Worm (Caenorhabditis elegans) whole organism, early embryonic: ENCODE measurements around the gene idpc-1.

Source experiments
- ceh-36 ChIP-seq: sonication (generic microtip); optimal IDR thresholded peaks from 2 replicates; lab custom pipeline; 2016; ENCODE audit warnings: missing genetic modification characterization, inconsistent platforms, missing compliant biosample characterization
- hmbx-1 ChIP-seq: sonication (generic microtip); optimal IDR thresholded peaks from 2 replicates; lab custom pipeline; 2016; ENCODE audit warnings: mild to moderate bottlenecking, missing genetic modification characterization, missing compliant biosample characterization
- scrt-1 ChIP-seq: fragments of 200-800 bp; sonication (Bioruptor generic); IDR thresholded peaks from 2 replicates; pipeline ENCODE4 v1.3.6; 2022; ENCODE audit warnings: missing genetic modification characterization, missing compliant biosample characterization
- sea-1 ChIP-seq: fragments of 200-800 bp; sonication (Bioruptor generic); conservative IDR thresholded peaks from 2 replicates; pipeline ENCODE4 v1.3.6; 2022; ENCODE audit warnings: missing genetic modification characterization, missing compliant biosample characterization

idpc-1 gene

ce11 chrIII:11474674-11475306, 47.8 kb downstream of the idpc-1 start:
- TF ChIP-seq ceh-36 (tag; lab: Kevin White, UChicago) (peak; percentile 79), hmbx-1 (tag; lab: Kevin White, UChicago) (no peak)

- peak; percentile 31; the same call in 1 of the 2 replicates for TF ChIP-seq scrt-1
- TF ChIP-seq sea-1 (GFP tag; lab: Robert Waterston, UW), result no peak
Observed at ce11 chrIII:11477307-11477706, 50.3 kb downstream of the idpc-1 start.
